Worm (Caenorhabditis elegans) whole organism, L1 larva: ENCODE results near the gene nhr-291.

Experiments used
- aha-1 ChIP-seq: fragments of 150-350 bp; optimal IDR thresholded peaks from 2 replicates; lab custom pipeline; 2014; ENCODE audit warnings: missing biosample characterization, missing genetic modification characterization
- ceh-63 ChIP-seq: fragments of 200-800 bp; sonication (Bioruptor generic); optimal IDR thresholded peaks from 2 replicates; lab custom pipeline; 2018; ENCODE audit warnings: mild to moderate bottlenecking, missing genetic modification characterization, missing compliant biosample characterization
- ceh-8 ChIP-seq: fragments of 200-800 bp; sonication (Bioruptor generic); optimal IDR thresholded peaks from 2 replicates; lab custom pipeline; 2018; ENCODE audit warnings: mild to moderate bottlenecking, missing genetic modification characterization, moderate library complexity, missing compliant biosample characterization
- dsc-1 ChIP-seq: sonication (generic microtip); optimal IDR thresholded peaks from 2 replicates; lab custom pipeline; 2016; ENCODE audit warnings: mild to moderate bottlenecking, missing genetic modification characterization, missing compliant biosample characterization
- efl-1 ChIP-seq, 4 experiments: fragments of 150-350 bp; optimal IDR thresholded peaks in 3 of 4; peaks in 1 of 4; 1 replicate in 1 of 4; 2 replicates in 3 of 4; lab custom pipeline; 2014; ENCODE audit warnings: missing biosample characterization in 2 of 4, missing genetic modification characterization in 2 of 4, missing genetic modification reagents in 2 of 4
- egl-13 ChIP-seq: sonication (generic microtip); optimal IDR thresholded peaks from 2 replicates; lab custom pipeline; 2016; ENCODE audit warnings: missing genotype, missing genetic modification reagents, missing genetic modification characterization, missing compliant biosample characterization
- elt-2 ChIP-seq: sonication (generic microtip); optimal IDR thresholded peaks from 2 replicates; lab custom pipeline; 2016; ENCODE audit warnings: missing genetic modification characterization, mild to moderate bottlenecking, inconsistent platforms, missing compliant biosample characterization, missing genetic modification reagents
- elt-3 ChIP-seq, 6 experiments: fragments of 150-350 bp in 1 of 6; sonication (generic microtip); optimal IDR thresholded peaks; 2 replicates each; lab custom pipeline; 2017 to 2018; ENCODE audit warnings: missing biosample characterization in 6 of 6, missing genetic modification characterization in 6 of 6, inconsistent platforms in 1 of 6
- fkh-8 ChIP-seq: sonication (generic microtip); optimal IDR thresholded peaks from 2 replicates; lab custom pipeline; 2016; ENCODE audit warnings: mild to moderate bottlenecking, missing genetic modification characterization, missing compliant biosample characterization
- grh-1 ChIP-seq: fragments of 200-800 bp; sonication (Bioruptor generic); IDR thresholded peaks from 2 replicates; pipeline ENCODE4 v1.3.6; 2022; ENCODE audit warnings: missing genetic modification reagents, missing genetic modification characterization, missing compliant biosample characterization
- jun-1 ChIP-seq: fragments of 150-350 bp; optimal IDR thresholded peaks from 2 replicates; lab custom pipeline; 2014; ENCODE audit warnings: missing biosample characterization, missing genetic modification reagents, missing genetic modification characterization
- lin-35 ChIP-seq, 2 experiments: fragments of 150-350 bp; optimal IDR thresholded peaks; 2 replicates each; lab custom pipeline; 2014; ENCODE audit warnings: missing biosample characterization in 2 of 2, missing genetic modification characterization in 2 of 2, missing genetic modification reagents in 2 of 2
- lir-3 ChIP-seq: sonication (generic microtip); optimal IDR thresholded peaks from 2 replicates; lab custom pipeline; 2016; ENCODE audit warnings: mild to moderate bottlenecking, missing genetic modification characterization, moderate library complexity, missing compliant biosample characterization; ENCODE audit not compliant: poor library complexity
- mep-1 ChIP-seq: fragments of 150-350 bp; optimal IDR thresholded peaks from 2 replicates; lab custom pipeline; 2014; ENCODE audit warnings: missing biosample characterization, missing genetic modification characterization
- nhr-12 ChIP-seq: sonication (generic microtip); optimal IDR thresholded peaks from 2 replicates; lab custom pipeline; 2017; ENCODE audit warnings: missing biosample characterization, missing genetic modification characterization
- nhr-20 ChIP-seq: sonication (generic microtip); optimal IDR thresholded peaks from 2 replicates; lab custom pipeline; 2016; ENCODE audit warnings: mild to moderate bottlenecking, missing genetic modification characterization, missing compliant biosample characterization
- nhr-71 ChIP-seq: sonication (generic microtip); optimal IDR thresholded peaks from 2 replicates; lab custom pipeline; 2016; ENCODE audit warnings: mild to moderate bottlenecking, missing genetic modification characterization, moderate library complexity, missing compliant biosample characterization
- pax-3 ChIP-seq: fragments of 200-800 bp; sonication (Bioruptor generic); optimal IDR thresholded peaks from 2 replicates; lab custom pipeline; 2018; ENCODE audit warnings: mild to moderate bottlenecking, missing genetic modification characterization, moderate library complexity, missing compliant biosample characterization
- pqm-1 ChIP-seq: sonication (generic microtip); optimal IDR thresholded peaks from 3 replicates; lab custom pipeline; 2017; ENCODE audit warnings: missing biosample characterization, missing genetic modification characterization
- rnt-1 ChIP-seq: sonication (generic microtip); optimal IDR thresholded peaks from 2 replicates; lab custom pipeline; 2016; ENCODE audit warnings: mild to moderate bottlenecking, missing genetic modification characterization, moderate library complexity, missing compliant biosample characterization
- sox-4 ChIP-seq: sonication (generic microtip); optimal IDR thresholded peaks from 2 replicates; lab custom pipeline; 2016; ENCODE audit warnings: missing genetic modification characterization, missing compliant biosample characterization
- sptf-1 ChIP-seq: fragments of 150-350 bp; optimal IDR thresholded peaks from 2 replicates; lab custom pipeline; 2014; ENCODE audit warnings: missing biosample characterization, missing genetic modification characterization
- swsn-7 ChIP-seq: sonication (generic microtip); optimal IDR thresholded peaks from 2 replicates; lab custom pipeline; 2016; ENCODE audit warnings: missing genetic modification characterization, missing compliant biosample characterization
- unc-130 ChIP-seq: fragments of 150-350 bp; optimal IDR thresholded peaks from 2 replicates; lab custom pipeline; 2017; ENCODE audit warnings: missing biosample characterization, missing genetic modification characterization, inconsistent platforms
- unc-30 ChIP-seq: sonication (generic microtip); optimal IDR thresholded peaks from 2 replicates; lab custom pipeline; 2017; ENCODE audit warnings: missing biosample characterization, missing genetic modification characterization
- ztf-4 ChIP-seq: fragments of 150-350 bp; optimal IDR thresholded peaks from 2 replicates; lab custom pipeline; 2014; ENCODE audit warnings: missing biosample characterization, missing genetic modification characterization

The nhr-291 gene

ce11 chrV:15315827-15316527 is 2.8 kb upstream of the nhr-291 start, which contains the start of the genes srt-22 and nhr-246:
Gene srt-22, minus strand, starts transcription at chrV:15315927.
Gene nhr-246, plus strand, starts transcription at chrV:15316477.
- TF ChIP-seq nhr-20 (tag; lab: Kevin White, UChicago): no peak
- TF ChIP-seq mep-1 (tag; lab: Kevin White, UChicago): no peak
- TF ChIP-seq elt-2: peak; percentile 11
- no peak for TF ChIP-seq lin-35 (GFP tag; optimal IDR thresholded peaks at IDR 0.05; lab: Kevin White, UChicago)
- TF ChIP-seq ztf-4 (tag; lab: Kevin White, UChicago): no peak

- TF ChIP-seq elt-2: peak; percentile 73
These were observed 3.9 kb downstream of the nhr-291 start, which contains the start of gene nhr-247 for ce11 chrV:15322653-15323052. Gene nhr-247, plus strand, starts transcription at chrV:15322982.

- TF ChIP-seq unc-130 (tag; lab: Kevin White, UChicago): no peak
- TF ChIP-seq elt-2: peak; percentile 84
- TF ChIP-seq jun-1: peak; percentile 13
- peak; percentile 33 for TF ChIP-seq pqm-1 (tag; lab: Kevin White, UChicago)
- TF ChIP-seq, all 84 proteins: peak for 3
These were observed 4.7 kb downstream of the nhr-291 start for ce11 chrV:15323417-15323816.

ce11 chrV:15327745-15328447 is 9.1 kb downstream of the nhr-291 start, which contains the start of gene ZK1037.6:
Gene ZK1037.6, minus strand, starts transcription at chrV:15327795.
- TF ChIP-seq elt-2: peak; percentile 90
- TF ChIP-seq lir-3 (tag; lab: Kevin White, UChicago): no peak
- peak; percentile 27 for TF ChIP-seq jun-1

ce11 chrV:15330314-15330713 is 11.6 kb downstream of the nhr-291 start, which contains the start of gene srh-295:
Gene srh-295, plus strand, starts transcription at chrV:15330614.
- no peak for TF ChIP-seq elt-3 (tag; optimal IDR thresholded peaks at IDR 0.05; lab: Kevin White, UChicago)
- no peak for TF ChIP-seq ceh-8 (GFP tag; lab: Kevin White, UChicago)
- no peak for TF ChIP-seq swsn-7 (tag; lab: Kevin White, UChicago)
- no peak for TF ChIP-seq rnt-1 (tag; lab: Kevin White, UChicago)
- TF ChIP-seq dsc-1 (tag; lab: Kevin White, UChicago): no peak
- TF ChIP-seq unc-130 (tag; lab: Kevin White, UChicago): no peak
- no peak for TF ChIP-seq egl-13
- TF ChIP-seq grh-1: no peak
- TF ChIP-seq fkh-8 (tag; lab: Kevin White, UChicago): no peak
- no peak for TF ChIP-seq nhr-71 (tag; lab: Kevin White, UChicago)
- no peak for TF ChIP-seq unc-30 (tag; lab: Kevin White, UChicago)
- no peak for TF ChIP-seq ceh-63
- TF ChIP-seq aha-1 (tag; lab: Kevin White, UChicago): no peak
- TF ChIP-seq sptf-1 (tag; lab: Kevin White, UChicago): no peak
- TF ChIP-seq, all 84 proteins: peak for 0

- TF ChIP-seq nhr-12 (no peak), efl-1 (optimal IDR thresholded peaks at IDR 0.05; lab: Kevin White, UChicago) (no peak), efl-1 (GFP tag; optimal IDR thresholded peaks at IDR 0.05 in 1 of 2; lab: Kevin White, UChicago) (peak in 1 of 2 experiments; percentile 13)
These were observed 14.1 kb downstream of the nhr-291 start, which contains the start of gene srw-113 for ce11 chrV:15332851-15333250. Gene srw-113, plus strand, starts transcription at chrV:15333151.

- TF ChIP-seq pax-3 (peak; percentile 21), sox-4 (tag; lab: Kevin White, UChicago) (no peak)
These were observed 18.6 kb downstream of the nhr-291 start, which contains the start of gene wrt-7 for ce11 chrV:15337405-15337804. Gene wrt-7, minus strand, starts transcription at chrV:15337505.
